Worm (Caenorhabditis elegans): ENCODE results near the gene T16A9.5.

The T16A9.5 gene

DNA sequence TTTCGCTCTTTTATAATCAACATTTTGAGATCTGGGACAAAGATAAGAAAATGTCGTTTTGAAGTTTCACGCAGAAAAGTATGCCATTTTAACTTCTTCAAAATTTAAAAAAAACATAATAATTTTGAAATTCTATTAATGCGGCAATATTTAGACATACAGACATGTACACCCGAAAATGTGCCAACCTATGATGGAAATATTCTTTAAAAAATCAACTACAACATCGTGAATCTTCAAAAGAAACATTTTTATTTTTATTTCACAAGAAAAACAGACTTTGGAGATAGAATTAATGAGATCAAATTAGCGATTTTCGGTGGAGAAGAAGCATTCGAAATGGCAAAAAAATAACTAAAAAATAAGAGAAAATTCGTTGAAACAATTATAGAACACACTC, at the start of gene T16A9.5:
TSS of gene T16A9.5 (minus strand) at position 101 of the 400 bp plus-strand sequence.
- TF ChIP-seq nhr-21 (tag; optimal IDR thresholded peaks at IDR 0.05) (no peak), nhr-12 (tag; optimal IDR thresholded peaks at IDR 0.05) (no peak), ceh-82 (tag; optimal IDR thresholded peaks at IDR 0.05) (no peak), unc-39 (tag; optimal IDR thresholded peaks at IDR 0.05) (no peak), aly-2 (tag; optimal IDR thresholded peaks at IDR 0.05) (no peak), ztf-1 (GFP tag; conservative IDR thresholded peaks at IDR 0.05) (no peak), nhr-25 (tag; optimal IDR thresholded peaks at IDR 0.05) (no peak), unc-62 (GFP tag; optimal IDR thresholded peaks at IDR 0.05) (no peak), sem-4 (tag; optimal IDR thresholded peaks at IDR 0.05) (no peak), sma-3 (GFP tag; optimal IDR thresholded peaks at IDR 0.05) (no peak), ztf-11 (tag; optimal IDR thresholded peaks at IDR 0.05) (no peak), nhr-6 (tag; optimal IDR thresholded peaks at IDR 0.05) (no peak), elt-3 (tag; optimal IDR thresholded peaks at IDR 0.05) (no peak), C34F6.9 (tag; optimal IDR thresholded peaks at IDR 0.05) (no peak)

- TF ChIP-seq ceh-82 (tag; optimal IDR thresholded peaks at IDR 0.05) (no peak), R02D3.7 (tag; optimal IDR thresholded peaks at IDR 0.05) (no peak), Y55F3AM.14 (GFP tag; optimal IDR thresholded peaks at IDR 0.05) (no peak), zag-1 (tag; optimal IDR thresholded peaks at IDR 0.05) (no peak), ztf-4 (tag; optimal IDR thresholded peaks at IDR 0.05) (no peak), nhr-237 (tag; optimal IDR thresholded peaks at IDR 0.05) (no peak), blmp-1 (tag; optimal IDR thresholded peaks at IDR 0.05; ENCODE audit: insufficient read depth) (no peak), lin-11 (tag; optimal IDR thresholded peaks at IDR 0.05) (no peak), lin-39 (tag; optimal IDR thresholded peaks at IDR 0.05) (no peak)
These were observed 45.8 kb upstream of the T16A9.5 start, which contains the start of gene F40G12.2 for ce11 chrV:14260831-14261230. Gene F40G12.2 (minus strand): TSS chrV:14260931.

DNA sequence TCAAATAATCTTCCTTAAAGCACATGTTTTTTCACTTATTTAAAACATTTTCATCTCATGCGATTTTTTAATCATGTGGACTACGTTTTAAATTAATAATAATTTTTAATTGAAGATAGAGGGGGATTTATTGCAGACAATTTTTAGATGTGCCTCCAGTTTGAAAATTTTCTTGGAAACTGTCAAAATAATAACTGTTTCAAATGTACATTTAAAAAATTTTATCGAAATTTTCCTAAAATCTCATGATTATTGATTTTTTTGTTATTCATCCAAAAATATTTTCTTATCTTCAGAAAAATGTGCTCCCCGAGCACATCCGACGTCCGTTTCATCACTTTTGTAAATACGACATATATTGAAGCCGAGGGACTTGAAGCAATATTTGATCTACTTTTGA, 41.8 kb upstream of the T16A9.5 start, which contains the start of gene sre-8:
TSS of gene sre-8 (plus strand) at position 301 of the 400 bp plus-strand sequence.
- TF ChIP-seq nhr-237 (tag; optimal IDR thresholded peaks at IDR 0.05) (no peak), ztf-11 (tag; optimal IDR thresholded peaks at IDR 0.05) (no peak), fos-1 (tag; optimal IDR thresholded peaks at IDR 0.05) (no peak), lin-13 (GFP tag; optimal IDR thresholded peaks at IDR 0.05) (no peak), nhr-21 (tag; optimal IDR thresholded peaks at IDR 0.05) (no peak), ama-1 (optimal IDR thresholded peaks at IDR 0.05) (no peak), crh-2 (tag; optimal IDR thresholded peaks at IDR 0.05) (no peak), nhr-12 (tag; optimal IDR thresholded peaks at IDR 0.05) (no peak), peb-1 (tag; optimal IDR thresholded peaks at IDR 0.05) (no peak), alr-1 (tag; optimal IDR thresholded peaks at IDR 0.05) (no peak), blmp-1 (tag; optimal IDR thresholded peaks at IDR 0.05; ENCODE audit: insufficient read depth) (no peak), ceh-16 (tag; optimal IDR thresholded peaks at IDR 0.05) (no peak), ceh-82 (tag; optimal IDR thresholded peaks at IDR 0.05) (no peak), mab-5 (tag; optimal IDR thresholded peaks at IDR 0.05) (no peak), nhr-25 (tag; optimal IDR thresholded peaks at IDR 0.05) (no peak), sem-4 (tag; optimal IDR thresholded peaks at IDR 0.05) (no peak), sma-9 (GFP tag; optimal IDR thresholded peaks at IDR 0.05) (no peak), sma-9 (tag; optimal IDR thresholded peaks at IDR 0.05) (no peak)

- no peak for TF ChIP-seq nhr-10 (tag; optimal IDR thresholded peaks at IDR 0.05)
These were observed 39.2 kb upstream of the T16A9.5 start, which contains the start of gene K02E11.7 for ce11 chrV:14254221-14254620. Gene K02E11.7 (minus strand): TSS chrV:14254321.

DNA sequence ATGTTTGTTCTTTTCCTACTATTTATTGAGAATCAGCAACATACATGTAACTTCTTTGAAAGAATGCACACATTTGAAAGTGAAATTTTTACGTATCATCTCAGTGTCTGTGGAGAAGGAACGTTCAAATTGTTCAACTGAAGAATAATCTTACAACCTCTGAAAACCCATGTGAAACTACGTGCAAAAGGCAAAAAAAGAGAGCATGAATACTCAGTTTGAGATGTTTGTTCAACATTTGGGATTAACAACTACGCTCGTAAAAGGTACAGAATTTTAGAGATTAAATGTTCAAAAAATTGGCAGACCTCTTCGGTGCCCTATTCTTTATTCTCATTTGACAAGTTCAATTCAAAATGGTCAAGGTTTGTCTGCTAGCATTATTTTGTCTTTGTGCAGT, 37.0 kb upstream of the T16A9.5 start, which contains the start of gene K02E11.5:
TSS of gene K02E11.5 (plus strand) at position 301 of the 400 bp plus-strand sequence.
- TF ChIP-seq nhr-6 (tag; optimal IDR thresholded peaks at IDR 0.05) (no peak), lin-13 (GFP tag; optimal IDR thresholded peaks at IDR 0.05) (no peak), fos-1 (tag; optimal IDR thresholded peaks at IDR 0.05) (no peak), sma-3 (GFP tag; optimal IDR thresholded peaks at IDR 0.05) (no peak), nhr-23 (tag; optimal IDR thresholded peaks at IDR 0.05) (no peak), unc-62 (GFP tag; optimal IDR thresholded peaks at IDR 0.05) (no peak), alr-1 (tag; optimal IDR thresholded peaks at IDR 0.05) (no peak), nhr-237 (tag; optimal IDR thresholded peaks at IDR 0.05) (no peak), nhr-129 (tag; optimal IDR thresholded peaks at IDR 0.05) (no peak), nhr-21 (tag; optimal IDR thresholded peaks at IDR 0.05) (no peak), Y55F3AM.14 (GFP tag; optimal IDR thresholded peaks at IDR 0.05) (no peak), lin-39 (tag; optimal IDR thresholded peaks at IDR 0.05) (no peak), ceh-82 (tag; optimal IDR thresholded peaks at IDR 0.05) (no peak)

All from whole organism, L2 larva.